Worm (Caenorhabditis elegans) whole organism, L4/young adult: ENCODE data around the gene cbs-2.

Experiments
- W03F9.2 ChIP-seq: fragments of 150-350 bp; optimal IDR thresholded peaks from 2 replicates; lab custom pipeline; 2014; ENCODE audit warnings: missing biosample characterization, missing genetic modification characterization
- dao-5 ChIP-seq: sonication (generic microtip); optimal IDR thresholded peaks from 2 replicates; lab custom pipeline; 2016; ENCODE audit warnings: missing genotype, missing genetic modification characterization, moderate library complexity, missing compliant biosample characterization
- him-1 ChIP-seq: sonication (generic microtip); optimal IDR thresholded peaks from 2 replicates; lab custom pipeline; 2016; ENCODE audit warnings: missing genotype, missing genetic modification reagents, missing genetic modification characterization, missing compliant biosample characterization

ce11 chrII:2225608-2226007 lies 2.2 kb upstream of the cbs-2 start, which contains the start of gene F54A3.5:
- TF ChIP-seq W03F9.2 (no peak), him-1 (no peak), dao-5 (tag; lab: Kevin White, UChicago) (no peak)
